Worm (Caenorhabditis elegans) whole organism, L2 larva: Measurements from ENCODE around the gene hlh-8.

Experiments used
- C34F6.9 ChIP-seq: fragments of 150-350 bp; optimal IDR thresholded peaks from 2 replicates; lab custom pipeline; 2014; ENCODE audit warnings: missing biosample characterization, missing genetic modification characterization
- F13H6.1 ChIP-seq: sonication (generic microtip); optimal IDR thresholded peaks from 2 replicates; lab custom pipeline; 2016; ENCODE audit warnings: missing genetic modification characterization, missing compliant biosample characterization
- R02D3.7 ChIP-seq: fragments of 150-350 bp; optimal IDR thresholded peaks from 2 replicates; lab custom pipeline; 2014; ENCODE audit warnings: missing biosample characterization, missing genetic modification characterization
- Y55F3AM.14 ChIP-seq: fragments of 200-800 bp; sonication (Bioruptor generic); optimal IDR thresholded peaks from 2 replicates; lab custom pipeline; 2018; ENCODE audit warnings: mild to moderate bottlenecking, missing genetic modification characterization, missing compliant biosample characterization
- ZK546.5 ChIP-seq: sonication (generic microtip); optimal IDR thresholded peaks from 2 replicates; lab custom pipeline; 2017; ENCODE audit warnings: missing biosample characterization, missing genetic modification characterization
- alr-1 ChIP-seq: fragments of 150-350 bp; optimal IDR thresholded peaks from 2 replicates; lab custom pipeline; 2014; ENCODE audit warnings: missing biosample characterization, missing genetic modification characterization
- aly-2 ChIP-seq: fragments of 150-350 bp; optimal IDR thresholded peaks from 2 replicates; lab custom pipeline; 2014; ENCODE audit warnings: missing biosample characterization, missing genetic modification characterization
- ama-1 ChIP-seq: fragments of 150-350 bp; optimal IDR thresholded peaks from 2 replicates; lab custom pipeline; 2018; ENCODE audit warnings: inconsistent platforms
- blmp-1 ChIP-seq: sonication (generic microtip); optimal IDR thresholded peaks from 2 replicates; lab custom pipeline; 2017; ENCODE audit warnings: missing genetic modification characterization, mild to moderate bottlenecking, missing compliant biosample characterization, antibody characterized with exemption, moderate library complexity; ENCODE audit not compliant: insufficient read depth
- ceh-16 ChIP-seq: fragments of 150-350 bp; optimal IDR thresholded peaks from 2 replicates; lab custom pipeline; 2014; ENCODE audit warnings: missing biosample characterization, missing genetic modification characterization
- crh-2 ChIP-seq: sonication (generic microtip); optimal IDR thresholded peaks from 2 replicates; lab custom pipeline; 2017; ENCODE audit warnings: missing biosample characterization, missing genetic modification characterization
- egl-27 ChIP-seq: sonication (generic microtip); optimal IDR thresholded peaks from 3 replicates; lab custom pipeline; 2017; ENCODE audit warnings: missing biosample characterization, missing genetic modification reagents, missing genetic modification characterization
- elt-1 ChIP-seq: fragments of 150-350 bp; optimal IDR thresholded peaks from 2 replicates; lab custom pipeline; 2014; ENCODE audit warnings: missing biosample characterization, missing genetic modification characterization
- fos-1 ChIP-seq: fragments of 150-350 bp; optimal IDR thresholded peaks from 2 replicates; lab custom pipeline; 2014; ENCODE audit warnings: missing biosample characterization, missing genetic modification characterization
- gmeb-1 ChIP-seq: fragments of 150-350 bp; optimal IDR thresholded peaks from 2 replicates; lab custom pipeline; 2014; ENCODE audit warnings: missing biosample characterization, missing genetic modification characterization
- lin-11 ChIP-seq: fragments of 150-350 bp; sonication (generic microtip); optimal IDR thresholded peaks from 2 replicates; lab custom pipeline; 2014; ENCODE audit warnings: missing biosample characterization, missing genetic modification characterization, inconsistent platforms, mixed read lengths
- lin-13 ChIP-seq: fragments of 150-350 bp; optimal IDR thresholded peaks from 2 replicates; lab custom pipeline; 2014; ENCODE audit warnings: missing biosample characterization, missing genetic modification reagents, missing genetic modification characterization
- lin-39 ChIP-seq: fragments of 150-350 bp; optimal IDR thresholded peaks from 2 replicates; lab custom pipeline; 2014; ENCODE audit warnings: missing biosample characterization, missing genetic modification reagents, missing genetic modification characterization
- lsy-2 ChIP-seq, 2 experiments: fragments of 150-350 bp in 1 of 2; sonication (generic microtip) in 1 of 2; optimal IDR thresholded peaks; 2 replicates each; lab custom pipeline; 2014 to 2017; ENCODE audit warnings: missing biosample characterization in 2 of 2, missing genetic modification characterization in 2 of 2
- mab-5 ChIP-seq: fragments of 150-350 bp; optimal IDR thresholded peaks from 2 replicates; lab custom pipeline; 2014; ENCODE audit warnings: missing biosample characterization, missing genetic modification characterization
- mbf-1 ChIP-seq: sonication (generic microtip); optimal IDR thresholded peaks from 2 replicates; lab custom pipeline; 2017; ENCODE audit warnings: missing biosample characterization, missing genetic modification characterization
- mdl-1 ChIP-seq, 2 experiments: fragments of 150-350 bp in 1 of 2; sonication (generic microtip) in 1 of 2; optimal IDR thresholded peaks; 2 replicates each; lab custom pipeline; 2017; ENCODE audit warnings: missing biosample characterization in 2 of 2, missing genetic modification characterization in 2 of 2
- nhr-10 ChIP-seq: sonication (generic microtip); optimal IDR thresholded peaks from 2 replicates; lab custom pipeline; 2017; ENCODE audit warnings: missing biosample characterization, missing genetic modification characterization
- nhr-11 ChIP-seq: fragments of 150-350 bp; optimal IDR thresholded peaks from 2 replicates; lab custom pipeline; 2014; ENCODE audit warnings: missing biosample characterization, missing genetic modification characterization
- nhr-12 ChIP-seq: fragments of 150-350 bp; optimal IDR thresholded peaks from 2 replicates; lab custom pipeline; 2014; ENCODE audit warnings: missing biosample characterization, missing genetic modification characterization
- nhr-129 ChIP-seq: fragments of 150-350 bp; optimal IDR thresholded peaks from 2 replicates; lab custom pipeline; 2014; ENCODE audit warnings: missing biosample characterization, missing genetic modification characterization
- nhr-21 ChIP-seq: fragments of 150-350 bp; optimal IDR thresholded peaks from 2 replicates; lab custom pipeline; 2014; ENCODE audit warnings: missing biosample characterization, missing genetic modification characterization
- nhr-23 ChIP-seq: fragments of 150-350 bp; optimal IDR thresholded peaks from 2 replicates; lab custom pipeline; 2014; ENCODE audit warnings: missing biosample characterization, missing genetic modification reagents, missing genetic modification characterization
- nhr-237 ChIP-seq: fragments of 150-350 bp; optimal IDR thresholded peaks from 2 replicates; lab custom pipeline; 2014; ENCODE audit warnings: missing biosample characterization, missing genetic modification characterization
- nhr-25 ChIP-seq: fragments of 150-350 bp; sonication (generic microtip); optimal IDR thresholded peaks from 3 replicates; lab custom pipeline; 2014; ENCODE audit warnings: missing biosample characterization, missing genetic modification characterization
- nhr-6 ChIP-seq: fragments of 150-350 bp; optimal IDR thresholded peaks from 2 replicates; lab custom pipeline; 2014; ENCODE audit warnings: missing biosample characterization, missing genetic modification characterization
- nhr-77 ChIP-seq: fragments of 150-350 bp; optimal IDR thresholded peaks from 2 replicates; lab custom pipeline; 2014; ENCODE audit warnings: missing biosample characterization, missing genetic modification characterization
- peb-1 ChIP-seq: fragments of 150-350 bp; optimal IDR thresholded peaks from 2 replicates; lab custom pipeline; 2014; ENCODE audit warnings: missing biosample characterization, missing genetic modification characterization
- sem-4 ChIP-seq: fragments of 150-350 bp; optimal IDR thresholded peaks from 2 replicates; lab custom pipeline; 2014; ENCODE audit warnings: missing biosample characterization, missing genetic modification reagents, missing genetic modification characterization
- skn-1 ChIP-seq: sonication (generic microtip); optimal IDR thresholded peaks from 2 replicates; lab custom pipeline; 2017; ENCODE audit warnings: missing biosample characterization, missing genetic modification characterization
- sma-3 ChIP-seq: sonication (generic microtip); optimal IDR thresholded peaks from 2 replicates; lab custom pipeline; 2016; ENCODE audit warnings: missing genetic modification reagents, missing genetic modification characterization, missing compliant biosample characterization
- sma-9 ChIP-seq, 2 experiments: fragments of 150-350 bp in 1 of 2; sonication (generic microtip) in 1 of 2; optimal IDR thresholded peaks; 2 replicates each; lab custom pipeline; 2014 to 2016; ENCODE audit warnings: missing genetic modification characterization in 2 of 2, mild to moderate bottlenecking in 1 of 2, missing biosample characterization in 1 of 2, missing compliant biosample characterization in 1 of 2, missing genetic modification reagents in 1 of 2, moderate library complexity in 1 of 2
- snpc-4 ChIP-seq: fragments of 150-350 bp; optimal IDR thresholded peaks from 2 replicates; lab custom pipeline; 2014; ENCODE audit warnings: missing biosample characterization, missing genetic modification characterization
- unc-55 ChIP-seq: fragments of 150-350 bp; sonication (generic microtip); optimal IDR thresholded peaks from 3 replicates; lab custom pipeline; 2014; ENCODE audit warnings: missing biosample characterization, missing genetic modification reagents, missing genetic modification characterization
- zag-1 ChIP-seq: fragments of 150-350 bp; optimal IDR thresholded peaks from 2 replicates; lab custom pipeline; 2014; ENCODE audit warnings: missing biosample characterization, missing genetic modification characterization
- ztf-1 ChIP-seq: fragments of 200-800 bp; sonication (Bioruptor generic); conservative IDR thresholded peaks from 2 replicates; pipeline ENCODE4 v1.3.6; 2022; ENCODE audit warnings: missing genetic modification characterization, missing compliant biosample characterization
- ztf-11 ChIP-seq: sonication (generic microtip); optimal IDR thresholded peaks from 2 replicates; lab custom pipeline; 2017; ENCODE audit warnings: missing biosample characterization, missing genetic modification characterization
- ztf-4 ChIP-seq: fragments of 150-350 bp; optimal IDR thresholded peaks from 2 replicates; lab custom pipeline; 2014; ENCODE audit warnings: missing biosample characterization, missing genetic modification characterization

hlh-8 gene

ce11 chrX:8089266-8089909, 26.9 kb upstream of the hlh-8 start:
- TF ChIP-seq C34F6.9 (tag; lab: Kevin White, UChicago) (no peak), nhr-12 (no peak), R02D3.7 (tag; lab: Kevin White, UChicago) (no peak), lin-39 (tag; lab: Kevin White, UChicago) (no peak), nhr-10 (tag; lab: Kevin White, UChicago) (no peak), nhr-237 (tag; lab: Kevin White, UChicago) (no peak), fos-1 (tag; lab: Kevin White, UChicago) (peak; percentile 56), lsy-2 (tag; optimal IDR thresholded peaks at IDR 0.05; lab: Kevin White, UChicago) (no peak), nhr-129 (tag; lab: Kevin White, UChicago) (no peak), nhr-25 (tag; lab: Kevin White, UChicago) (peak; percentile 51), lin-11 (tag; lab: Kevin White, UChicago) (no peak), ZK546.5 (no peak), skn-1 (tag; lab: Kevin White, UChicago) (no peak), mbf-1 (tag; lab: Kevin White, UChicago) (no peak), ztf-11 (tag; lab: Kevin White, UChicago) (no peak), snpc-4 (tag; lab: Kevin White, UChicago) (no peak), elt-1 (tag; lab: Kevin White, UChicago) (no peak), nhr-23 (no peak), mab-5 (tag; lab: Kevin White, UChicago) (no peak), zag-1 (tag; lab: Kevin White, UChicago) (no peak), ama-1 (lab: Kevin White, UChicago) (no peak), peb-1 (tag; lab: Kevin White, UChicago) (no peak), aly-2 (tag; lab: Kevin White, UChicago) (no peak), egl-27 (tag; lab: Kevin White, UChicago) (no peak), F13H6.1 (tag; lab: Kevin White, UChicago) (no peak), crh-2 (tag; lab: Kevin White, UChicago) (no peak), sma-3 (peak; percentile 37), Y55F3AM.14 (no peak), ceh-16 (tag; lab: Kevin White, UChicago) (no peak), nhr-21 (no peak), ztf-1 (GFP tag; lab: Robert Waterston, UW) (no peak), nhr-6 (tag; lab: Kevin White, UChicago) (no peak), blmp-1 (tag; lab: Kevin White, UChicago) (peak; percentile 37), sma-9 (GFP tag; optimal IDR thresholded peaks at IDR 0.05; lab: Kevin White, UChicago) (peak; percentile 28), sma-9 (tag; optimal IDR thresholded peaks at IDR 0.05; lab: Kevin White, UChicago) (no peak), alr-1 (no peak), lin-13 (GFP tag; lab: Kevin White, UChicago) (no peak), nhr-11 (tag; lab: Kevin White, UChicago) (no peak), sem-4 (tag; lab: Kevin White, UChicago) (no peak), nhr-77 (tag; lab: Kevin White, UChicago) (no peak), unc-55 (GFP tag; lab: Kevin White, UChicago) (no peak), gmeb-1 (no peak), mdl-1 (tag; optimal IDR thresholded peaks at IDR 0.05; lab: Kevin White, UChicago) (no peak)

- TF ChIP-seq sma-9 (GFP tag; optimal IDR thresholded peaks at IDR 0.05; lab: Kevin White, UChicago) (peak; percentile 90), sma-9 (tag; optimal IDR thresholded peaks at IDR 0.05; lab: Kevin White, UChicago) (no peak), lin-11 (tag; lab: Kevin White, UChicago) (no peak), C34F6.9 (tag; lab: Kevin White, UChicago) (peak; percentile 17), crh-2 (tag; lab: Kevin White, UChicago) (peak; percentile 28), nhr-129 (tag; lab: Kevin White, UChicago) (peak; percentile 58), alr-1 (no peak), mdl-1 (tag; optimal IDR thresholded peaks at IDR 0.05; lab: Kevin White, UChicago) (peak in 1 of 2 experiments; percentile 40), ztf-4 (tag; lab: Kevin White, UChicago) (no peak), nhr-12 (no peak), nhr-21 (peak; percentile 68), nhr-6 (tag; lab: Kevin White, UChicago) (peak; percentile 16), blmp-1 (tag; lab: Kevin White, UChicago) (peak; percentile 8)
Observed at ce11 chrX:8089916-8090315, 26.3 kb upstream of the hlh-8 start.
